Worm (Caenorhabditis elegans) whole organism, early embryonic: ENCODE results near the gene cwp-5.

Experiments used
- B0310.2 ChIP-seq: sonication (generic microtip); optimal IDR thresholded peaks from 2 replicates; lab custom pipeline; 2016; ENCODE audit warnings: mild to moderate bottlenecking, missing genetic modification characterization, missing compliant biosample characterization
- F13C5.2 ChIP-seq: sonication (generic microtip); optimal IDR thresholded peaks from 2 replicates; lab custom pipeline; 2017; ENCODE audit warnings: mild to moderate bottlenecking, missing genetic modification characterization, inconsistent platforms, missing compliant biosample characterization
- aly-1 ChIP-seq: sonication (generic microtip); optimal IDR thresholded peaks from 2 replicates; lab custom pipeline; 2016; ENCODE audit warnings: missing genetic modification characterization, missing compliant biosample characterization
- ama-1 ChIP-seq: fragments of 150-350 bp; optimal IDR thresholded peaks from 2 replicates; lab custom pipeline; 2014
- ceh-13 ChIP-seq: fragments of 200-800 bp; sonication (Bioruptor generic); optimal IDR thresholded peaks from 2 replicates; lab custom pipeline; 2018; ENCODE audit warnings: mild to moderate bottlenecking, missing genetic modification characterization, missing compliant biosample characterization
- ceh-36 ChIP-seq: sonication (generic microtip); optimal IDR thresholded peaks from 2 replicates; lab custom pipeline; 2016; ENCODE audit warnings: missing genetic modification characterization, inconsistent platforms, missing compliant biosample characterization
- ets-7 ChIP-seq: sonication (generic microtip); optimal IDR thresholded peaks from 2 replicates; lab custom pipeline; 2016; ENCODE audit warnings: missing genotype, missing genetic modification characterization, missing compliant biosample characterization
- flt-1 ChIP-seq: fragments of 200-800 bp; sonication (Bioruptor generic); IDR thresholded peaks from 2 replicates; pipeline ENCODE4 v1.3.6; 2022; ENCODE audit warnings: missing genetic modification characterization, missing compliant biosample characterization
- hmbx-1 ChIP-seq: sonication (generic microtip); optimal IDR thresholded peaks from 2 replicates; lab custom pipeline; 2016; ENCODE audit warnings: mild to moderate bottlenecking, missing genetic modification characterization, missing compliant biosample characterization
- hmg-4 ChIP-seq: fragments of 200-800 bp; sonication (Bioruptor generic); optimal IDR thresholded peaks from 2 replicates; lab custom pipeline; 2018; ENCODE audit warnings: mild to moderate bottlenecking, missing genetic modification characterization, missing compliant biosample characterization
- hnd-1 ChIP-seq: sonication (generic microtip); optimal IDR thresholded peaks from 2 replicates; lab custom pipeline; 2016; ENCODE audit warnings: missing genetic modification characterization, missing compliant biosample characterization
- pes-1 ChIP-seq: fragments of 200-800 bp; sonication (Bioruptor generic); IDR thresholded peaks from 2 replicates; pipeline ENCODE4 v1.3.6; 2022; ENCODE audit warnings: missing genetic modification reagents, missing genetic modification characterization, missing compliant biosample characterization
- scrt-1 ChIP-seq: fragments of 200-800 bp; sonication (Bioruptor generic); IDR thresholded peaks from 2 replicates; pipeline ENCODE4 v1.3.6; 2022; ENCODE audit warnings: missing genetic modification characterization, missing compliant biosample characterization
- sea-1 ChIP-seq: fragments of 200-800 bp; sonication (Bioruptor generic); conservative IDR thresholded peaks from 2 replicates; pipeline ENCODE4 v1.3.6; 2022; ENCODE audit warnings: missing genetic modification characterization, missing compliant biosample characterization
- tbx-11 ChIP-seq: fragments of 200-800 bp; sonication (Bioruptor generic); IDR thresholded peaks from 2 replicates; pipeline ENCODE4 v1.3.6; 2022; ENCODE audit warnings: missing genetic modification characterization, missing compliant biosample characterization
- tbx-37 ChIP-seq: fragments of 200-800 bp; sonication (Bioruptor generic); conservative IDR thresholded peaks from 2 replicates; pipeline ENCODE4 v1.3.6; 2022; ENCODE audit warnings: missing genetic modification reagents, missing genetic modification characterization, missing compliant biosample characterization
- tra-4 ChIP-seq: sonication (generic microtip); optimal IDR thresholded peaks from 2 replicates; lab custom pipeline; 2017; ENCODE audit warnings: missing genetic modification characterization, missing compliant biosample characterization

cwp-5 gene

DNA sequence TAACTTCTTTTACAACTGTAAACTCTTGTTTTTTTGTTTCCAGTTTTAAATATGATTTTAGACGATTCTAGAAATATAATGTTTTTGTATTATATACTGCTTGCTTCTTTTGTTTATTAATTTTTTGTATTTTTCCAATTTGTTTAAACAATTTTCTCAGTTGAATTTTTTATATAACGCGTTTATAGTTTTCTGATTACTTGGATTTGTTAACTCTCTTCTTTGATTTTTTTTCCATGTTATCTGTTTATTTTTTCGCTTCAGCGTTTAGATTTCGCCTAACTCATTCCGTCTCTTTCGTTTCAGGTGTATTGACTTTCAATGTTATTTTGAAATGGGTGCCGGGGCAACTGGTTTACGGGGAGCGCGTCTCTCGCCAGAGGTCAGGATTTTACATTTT, 1.2 kb upstream of the cwp-5 start, which contains the start of gene gpa-6:
Gene gpa-6, plus strand, starts transcription at position 301 of the 400 bp plus-strand sequence.
- TF ChIP-seq scrt-1, result no peak
- no peak for TF ChIP-seq tbx-11 (GFP tag; lab: Robert Waterston, UW)
- TF ChIP-seq ceh-13 (GFP tag; lab: Kevin White, UChicago), result no peak
- no peak for TF ChIP-seq B0310.2
- TF ChIP-seq ets-7, result no peak
- TF ChIP-seq tbx-37 (GFP tag; lab: Robert Waterston, UW), result no peak
- TF ChIP-seq ceh-36 (tag; lab: Kevin White, UChicago), result no peak
- TF ChIP-seq pes-1 (GFP tag; lab: Robert Waterston, UW), result no peak
- TF ChIP-seq tra-4 (tag; lab: Kevin White, UChicago), result no peak
- TF ChIP-seq hmg-4 (GFP tag; lab: Kevin White, UChicago), result no peak
- TF ChIP-seq aly-1, result no peak
- no peak for TF ChIP-seq ama-1 (lab: Kevin White, UChicago)
- TF ChIP-seq hnd-1 (tag; lab: Kevin White, UChicago), result no peak

DNA sequence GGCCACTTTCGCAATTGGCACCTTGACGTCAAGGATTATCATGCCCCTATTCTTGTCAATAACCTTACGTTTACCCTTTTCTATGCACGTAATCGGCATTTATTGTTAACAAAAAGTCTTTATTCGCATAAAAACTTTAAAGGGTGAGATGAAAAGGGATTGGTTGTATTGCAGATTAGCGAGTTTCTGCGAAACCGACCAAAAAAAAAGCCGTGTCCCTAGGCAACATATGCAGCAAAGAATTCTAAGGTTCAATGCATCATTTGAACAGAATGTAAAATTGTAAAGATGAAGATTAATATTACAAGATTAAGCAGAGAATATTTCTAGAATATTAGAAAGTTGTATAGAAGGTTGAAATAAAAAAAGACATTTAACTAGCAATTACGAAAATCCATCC, 7.7 kb downstream of the cwp-5 start:
- TF ChIP-seq ceh-13 (GFP tag; lab: Kevin White, UChicago) (no peak), sea-1 (GFP tag; lab: Robert Waterston, UW) (no peak), ama-1 (lab: Kevin White, UChicago) (no peak), scrt-1 (no peak), tra-4 (tag; lab: Kevin White, UChicago) (no peak), F13C5.2 (tag; lab: Kevin White, UChicago) (no peak), tbx-11 (GFP tag; lab: Robert Waterston, UW) (no peak), pes-1 (GFP tag; lab: Robert Waterston, UW) (no peak), hmbx-1 (tag; lab: Kevin White, UChicago) (no peak), ceh-36 (tag; lab: Kevin White, UChicago) (no peak), aly-1 (no peak), B0310.2 (no peak), tbx-37 (GFP tag; lab: Robert Waterston, UW) (no peak), flt-1 (no peak)

DNA sequence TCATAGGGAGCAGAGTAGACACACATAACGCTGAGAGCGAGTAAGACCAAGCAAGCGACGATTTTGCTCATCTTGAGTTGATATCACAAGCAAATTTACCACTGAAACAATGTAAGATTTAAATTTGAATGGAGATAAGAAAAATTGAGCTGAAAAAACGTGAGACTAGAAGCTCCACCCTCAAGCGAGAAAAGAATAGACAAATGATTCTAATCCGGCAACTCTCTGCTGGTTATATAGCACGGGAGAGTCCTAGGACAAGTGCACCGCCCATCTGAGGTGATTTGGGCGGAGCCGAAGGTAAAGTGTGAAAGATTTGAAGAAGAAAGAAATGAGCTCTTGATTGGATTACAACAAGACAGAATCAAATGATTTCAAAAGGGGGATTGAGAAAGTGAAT, 11.4 kb downstream of the cwp-5 start, which contains the start of gene nlp-3:
Gene nlp-3, minus strand, starts transcription at position 101 of the 400 bp plus-strand sequence.
- TF ChIP-seq hnd-1 (tag; lab: Kevin White, UChicago) (no peak), sea-1 (GFP tag; lab: Robert Waterston, UW) (no peak), B0310.2 (no peak), tra-4 (tag; lab: Kevin White, UChicago) (no peak), ceh-36 (tag; lab: Kevin White, UChicago) (no peak), scrt-1 (no peak), pes-1 (GFP tag; lab: Robert Waterston, UW) (no peak), flt-1 (no peak), tbx-37 (GFP tag; lab: Robert Waterston, UW) (no peak), ceh-13 (GFP tag; lab: Kevin White, UChicago) (no peak)

DNA sequence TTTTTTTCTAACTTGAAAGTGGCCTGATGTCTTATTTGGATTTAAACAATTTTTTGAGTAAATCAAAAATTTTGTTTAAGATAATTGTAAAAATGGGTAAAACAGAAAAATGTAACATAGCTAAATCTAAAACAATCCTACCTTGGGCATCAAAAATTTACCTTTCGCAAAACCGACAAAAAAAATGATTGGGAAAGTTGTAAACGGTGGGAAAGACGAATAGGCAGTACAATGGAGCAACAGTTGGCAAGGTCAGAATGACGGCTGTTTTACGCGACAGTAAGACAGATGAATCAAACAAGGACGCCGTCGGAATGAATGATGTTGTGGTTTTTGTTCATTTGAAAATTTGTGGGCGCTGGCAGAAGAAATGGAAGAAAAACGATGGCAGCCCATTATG, 15.3 kb downstream of the cwp-5 start:
- TF ChIP-seq ceh-36 (tag; lab: Kevin White, UChicago) (no peak), flt-1 (no peak), F13C5.2 (tag; lab: Kevin White, UChicago) (no peak), ceh-13 (GFP tag; lab: Kevin White, UChicago) (no peak), scrt-1 (no peak), ama-1 (lab: Kevin White, UChicago) (no peak), sea-1 (GFP tag; lab: Robert Waterston, UW) (no peak), aly-1 (no peak), tbx-11 (GFP tag; lab: Robert Waterston, UW) (no peak), pes-1 (GFP tag; lab: Robert Waterston, UW) (no peak), B0310.2 (no peak), tra-4 (tag; lab: Kevin White, UChicago) (no peak), hnd-1 (tag; lab: Kevin White, UChicago) (no peak), hmg-4 (GFP tag; lab: Kevin White, UChicago) (no peak), hmbx-1 (tag; lab: Kevin White, UChicago) (no peak)

DNA sequence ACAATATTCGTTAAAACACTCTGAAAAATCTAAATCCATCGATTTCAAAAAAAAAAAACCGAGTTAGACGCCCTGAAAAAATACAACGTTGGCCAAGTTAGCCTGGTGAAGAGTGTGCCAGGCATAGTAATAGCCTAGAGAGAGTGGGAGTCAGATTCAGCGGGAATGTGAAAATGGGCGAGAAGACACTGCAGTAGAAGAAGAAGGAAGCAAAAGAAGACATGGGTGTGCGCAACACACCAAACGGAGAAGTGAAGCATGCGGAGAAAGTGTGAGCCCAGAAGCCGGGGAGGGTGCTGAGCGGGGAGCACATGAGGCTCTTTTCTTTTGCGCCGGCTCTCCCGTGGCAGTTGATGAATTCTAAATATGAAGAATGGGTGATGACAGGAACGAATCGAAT, 18.6 kb downstream of the cwp-5 start:
- no peak for TF ChIP-seq tra-4 (tag; lab: Kevin White, UChicago)
- no peak for TF ChIP-seq tbx-11 (GFP tag; lab: Robert Waterston, UW)
- no peak for TF ChIP-seq sea-1 (GFP tag; lab: Robert Waterston, UW)
- no peak for TF ChIP-seq ceh-36 (tag; lab: Kevin White, UChicago)
- no peak for TF ChIP-seq aly-1
- peak; percentile 18 for TF ChIP-seq F13C5.2 (tag; lab: Kevin White, UChicago)

DNA sequence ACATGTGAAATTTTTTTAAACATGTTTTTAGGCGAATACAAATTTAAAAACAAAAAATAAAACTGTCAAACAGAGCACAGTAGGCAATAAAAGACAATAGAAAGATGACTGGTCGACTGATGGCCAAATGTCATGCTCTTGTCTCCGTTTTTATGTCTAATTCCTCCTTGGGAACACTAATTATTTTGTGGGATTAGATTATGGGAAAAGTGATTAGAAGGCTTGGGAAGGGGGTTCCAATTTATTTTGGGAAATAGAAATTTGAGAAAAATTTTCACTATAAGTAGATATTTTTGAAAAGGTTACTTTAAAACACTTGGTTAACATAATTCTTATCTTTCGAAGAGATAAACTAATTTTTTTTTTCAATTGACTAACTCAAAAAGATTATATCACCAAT, 19.0 kb downstream of the cwp-5 start:
- TF ChIP-seq tbx-37 (GFP tag; lab: Robert Waterston, UW) (no peak), F13C5.2 (tag; lab: Kevin White, UChicago) (no peak), ama-1 (lab: Kevin White, UChicago) (no peak), scrt-1 (no peak), ceh-36 (tag; lab: Kevin White, UChicago) (no peak), tra-4 (tag; lab: Kevin White, UChicago) (no peak)

DNA sequence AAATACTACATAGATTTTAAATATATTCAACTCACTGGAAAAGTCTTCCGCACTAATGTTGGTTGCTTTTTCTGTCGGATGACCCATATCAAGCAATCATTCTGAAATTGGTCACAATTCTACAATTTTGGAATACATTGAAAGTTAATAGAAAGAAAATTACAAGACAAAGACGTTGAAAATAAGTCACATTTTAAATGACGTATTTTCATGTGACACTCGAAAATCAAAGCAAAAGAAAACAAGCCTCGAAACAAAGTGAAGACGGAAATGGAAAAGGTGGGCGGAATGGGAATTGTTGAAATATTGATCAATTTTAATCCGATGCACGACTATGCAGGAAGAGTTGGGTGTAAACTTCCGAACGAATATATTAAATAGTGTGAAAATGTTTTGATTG, 19.8 kb downstream of the cwp-5 start, which contains the start of gene mob-2:
Gene mob-2, minus strand, starts transcription at position 101 of the 400 bp plus-strand sequence.
- TF ChIP-seq ama-1 (lab: Kevin White, UChicago) (no peak), flt-1 (no peak), pes-1 (GFP tag; lab: Robert Waterston, UW) (no peak), ceh-13 (GFP tag; lab: Kevin White, UChicago) (no peak), tbx-11 (GFP tag; lab: Robert Waterston, UW) (no peak), scrt-1 (no peak), tra-4 (tag; lab: Kevin White, UChicago) (no peak), F13C5.2 (tag; lab: Kevin White, UChicago) (no peak), hnd-1 (tag; lab: Kevin White, UChicago) (no peak), hmbx-1 (tag; lab: Kevin White, UChicago) (no peak), ceh-36 (tag; lab: Kevin White, UChicago) (no peak), B0310.2 (no peak), sea-1 (GFP tag; lab: Robert Waterston, UW) (no peak), hmg-4 (GFP tag; lab: Kevin White, UChicago) (no peak), ets-7 (no peak), tbx-37 (GFP tag; lab: Robert Waterston, UW) (no peak), aly-1 (no peak)
